Worm (Caenorhabditis elegans) whole organism, L4 larva: ENCODE measurements around the gene ZK287.1.

Experiments used
- F26F4.8 ChIP-seq: fragments of 200-800 bp; sonication (Bioruptor generic); conservative IDR thresholded peaks from 2 replicates; pipeline ENCODE4 v1.3.6; 2022; ENCODE audit warnings: missing genetic modification characterization, missing compliant biosample characterization
- F37D6.2 ChIP-seq: sonication (generic microtip); optimal IDR thresholded peaks from 2 replicates; lab custom pipeline; 2016; ENCODE audit warnings: mild to moderate bottlenecking, missing genetic modification characterization, missing compliant biosample characterization
- T20F7.1 ChIP-seq: fragments of 200-800 bp; sonication (Bioruptor generic); optimal IDR thresholded peaks from 2 replicates; lab custom pipeline; 2018; ENCODE audit warnings: mild to moderate bottlenecking, missing genetic modification characterization, missing compliant biosample characterization
- T26A8.4 ChIP-seq: fragments of 200-800 bp; sonication (Bioruptor generic); IDR thresholded peaks from 2 replicates; pipeline ENCODE4 v1.3.6; 2022; ENCODE audit warnings: missing genetic modification characterization, missing compliant biosample characterization
- Y75B8A.6 ChIP-seq: fragments of 200-800 bp; sonication (Bioruptor generic); IDR thresholded peaks from 2 replicates; pipeline ENCODE4 v1.3.6; 2022; ENCODE audit warnings: missing genetic modification reagents, missing genetic modification characterization, missing compliant biosample characterization
- aly-2 ChIP-seq: sonication (generic microtip); optimal IDR thresholded peaks from 2 replicates; lab custom pipeline; 2018; ENCODE audit warnings: missing biosample characterization, missing genetic modification characterization
- ama-1 ChIP-seq: fragments of 150-350 bp; optimal IDR thresholded peaks from 2 replicates; lab custom pipeline; 2014; ENCODE audit warnings: inconsistent platforms, mixed read lengths
- attf-4 ChIP-seq: sonication (generic microtip); optimal IDR thresholded peaks from 3 replicates; lab custom pipeline; 2017; ENCODE audit warnings: missing biosample characterization, missing genetic modification characterization
- ceh-20 ChIP-seq: fragments of 200-800 bp; sonication (Bioruptor generic); IDR thresholded peaks from 2 replicates; pipeline ENCODE4 v1.3.6; 2022; ENCODE audit warnings: missing genetic modification reagents, missing genetic modification characterization, missing compliant biosample characterization
- ceh-62 ChIP-seq: sonication (generic microtip); optimal IDR thresholded peaks from 2 replicates; lab custom pipeline; 2017; ENCODE audit warnings: missing biosample characterization, missing genetic modification characterization
- ceh-82 ChIP-seq: sonication (generic microtip); optimal IDR thresholded peaks from 2 replicates; lab custom pipeline; 2017; ENCODE audit warnings: missing biosample characterization, missing genetic modification characterization
- daf-12 ChIP-seq: fragments of 150-350 bp; optimal IDR thresholded peaks from 2 replicates; lab custom pipeline; 2014; ENCODE audit warnings: missing biosample characterization, missing genetic modification reagents, missing genetic modification characterization
- daf-16 ChIP-seq, 3 experiments: sonication (generic microtip); optimal IDR thresholded peaks; 2 replicates each; lab custom pipeline; 2016 to 2017; ENCODE audit warnings: missing genetic modification characterization in 3 of 3, missing genetic modification reagents in 3 of 3, mild to moderate bottlenecking in 2 of 3, missing compliant biosample characterization in 2 of 3, missing biosample characterization in 1 of 3, moderate library complexity in 1 of 3
- daf-8 ChIP-seq: fragments of 200-800 bp; sonication (Bioruptor generic); IDR thresholded peaks from 2 replicates; pipeline ENCODE4 v1.3.6; 2022; ENCODE audit warnings: missing genetic modification characterization, missing compliant biosample characterization
- dmd-6 ChIP-seq: fragments of 200-800 bp; sonication (Bioruptor generic); IDR thresholded peaks from 2 replicates; pipeline ENCODE4 v1.3.6; 2022; ENCODE audit warnings: missing genetic modification reagents, missing genetic modification characterization, missing compliant biosample characterization
- dmd-8 ChIP-seq: fragments of 200-800 bp; sonication (Bioruptor generic); IDR thresholded peaks from 2 replicates; pipeline ENCODE4 v1.3.6; 2022; ENCODE audit warnings: missing genetic modification characterization, missing compliant biosample characterization
- dpl-1 ChIP-seq: fragments of 150-350 bp; optimal IDR thresholded peaks from 2 replicates; lab custom pipeline; 2014; ENCODE audit warnings: missing biosample characterization, missing genetic modification reagents, missing genetic modification characterization
- duxl-1 ChIP-seq: sonication (generic microtip); optimal IDR thresholded peaks from 2 replicates; lab custom pipeline; 2016; ENCODE audit warnings: mild to moderate bottlenecking, missing genetic modification characterization, moderate library complexity, missing compliant biosample characterization; ENCODE audit not compliant: poor library complexity
- egl-27 ChIP-seq: sonication (generic microtip); optimal IDR thresholded peaks from 3 replicates; lab custom pipeline; 2017; ENCODE audit warnings: missing biosample characterization, missing genetic modification reagents, missing genetic modification characterization
- egl-43 ChIP-seq: fragments of 200-800 bp; sonication (Bioruptor generic); IDR thresholded peaks from 2 replicates; pipeline ENCODE4 v1.3.6; 2022; ENCODE audit warnings: missing genetic modification reagents, missing genetic modification characterization, missing compliant biosample characterization
- hif-1 ChIP-seq, 2 experiments: sonication (generic microtip); optimal IDR thresholded peaks; 2 replicates each; lab custom pipeline; 2016 to 2017; ENCODE audit warnings: missing compliant biosample characterization in 2 of 2, missing genetic modification characterization in 2 of 2, missing genetic modification reagents in 2 of 2, missing genotype in 2 of 2, mild to moderate bottlenecking in 1 of 2
- hlh-11 ChIP-seq: fragments of 200-800 bp; sonication (Bioruptor generic); optimal IDR thresholded peaks from 2 replicates; lab custom pipeline; 2018; ENCODE audit warnings: mild to moderate bottlenecking, missing genetic modification characterization, missing compliant biosample characterization
- hlh-30 ChIP-seq: sonication (generic microtip); optimal IDR thresholded peaks from 2 replicates; lab custom pipeline; 2017; ENCODE audit warnings: antibody characterized with exemption, mild to moderate bottlenecking, missing genetic modification characterization, missing compliant biosample characterization; ENCODE audit not compliant: insufficient read depth
- lim-7 ChIP-seq: fragments of 200-800 bp; sonication (Bioruptor generic); IDR thresholded peaks from 2 replicates; pipeline ENCODE4 v1.3.6; 2022; ENCODE audit warnings: missing genetic modification characterization, missing compliant biosample characterization
- lin-29 ChIP-seq: fragments of 200-800 bp; sonication (Bioruptor generic); IDR thresholded peaks from 2 replicates; pipeline ENCODE4 v1.3.6; 2022; ENCODE audit warnings: missing genetic modification reagents, missing genetic modification characterization, missing compliant biosample characterization
- lin-39 ChIP-seq: fragments of 150-350 bp; optimal IDR thresholded peaks from 2 replicates; lab custom pipeline; 2014; ENCODE audit warnings: missing biosample characterization, missing genetic modification reagents, missing genetic modification characterization
- madf-5 ChIP-seq, 2 experiments: fragments of 200-800 bp; sonication (Bioruptor generic); IDR thresholded peaks; 2 replicates each; pipeline ENCODE4 v1.3.6; 2022; ENCODE audit warnings: missing compliant biosample characterization in 2 of 2, missing genetic modification characterization in 2 of 2
- madf-9 ChIP-seq: fragments of 200-800 bp; sonication (Bioruptor generic); conservative IDR thresholded peaks from 2 replicates; pipeline ENCODE4 v1.3.6; 2022; ENCODE audit warnings: missing genetic modification reagents, missing genetic modification characterization, missing compliant biosample characterization
- mdl-1 ChIP-seq, 2 experiments: fragments of 150-350 bp in 1 of 2; sonication (generic microtip) in 1 of 2; optimal IDR thresholded peaks; 2 replicates each; lab custom pipeline; 2014 to 2017; ENCODE audit warnings: missing biosample characterization in 2 of 2, missing genetic modification characterization in 2 of 2
- mep-1 ChIP-seq: fragments of 150-350 bp; sonication (generic microtip); optimal IDR thresholded peaks from 3 replicates; lab custom pipeline; 2014; ENCODE audit warnings: missing biosample characterization, missing genetic modification characterization
- nhr-10 ChIP-seq: fragments of 150-350 bp; optimal IDR thresholded peaks from 2 replicates; lab custom pipeline; 2014; ENCODE audit warnings: missing biosample characterization, missing genetic modification characterization
- nhr-11 ChIP-seq: fragments of 150-350 bp; optimal IDR thresholded peaks from 2 replicates; lab custom pipeline; 2014; ENCODE audit warnings: missing biosample characterization, missing genetic modification characterization
- nhr-111 ChIP-seq: fragments of 200-800 bp; sonication (Bioruptor generic); optimal IDR thresholded peaks from 2 replicates; lab custom pipeline; 2018; ENCODE audit warnings: mild to moderate bottlenecking, missing genetic modification characterization, missing compliant biosample characterization
- nhr-237 ChIP-seq: sonication (generic microtip); optimal IDR thresholded peaks from 2 replicates; lab custom pipeline; 2017; ENCODE audit warnings: missing biosample characterization, missing genetic modification characterization
- nhr-28 ChIP-seq: fragments of 150-350 bp; optimal IDR thresholded peaks from 2 replicates; lab custom pipeline; 2014; ENCODE audit warnings: missing biosample characterization, missing genetic modification characterization
- nhr-42 ChIP-seq: fragments of 200-800 bp; sonication (Bioruptor generic); IDR thresholded peaks from 2 replicates; pipeline ENCODE4 v1.3.6; 2022; ENCODE audit warnings: missing genetic modification characterization, missing compliant biosample characterization
- php-3 ChIP-seq: fragments of 200-800 bp; sonication (Bioruptor generic); IDR thresholded peaks from 2 replicates; pipeline ENCODE4 v1.3.6; 2022; ENCODE audit warnings: missing genetic modification reagents, missing genetic modification characterization, missing compliant biosample characterization
- pqm-1 ChIP-seq: sonication (generic microtip); optimal IDR thresholded peaks from 2 replicates; lab custom pipeline; 2017; ENCODE audit warnings: missing biosample characterization, missing genetic modification characterization
- saeg-2 ChIP-seq: fragments of 200-800 bp; sonication (Bioruptor generic); IDR thresholded peaks from 2 replicates; pipeline ENCODE4 v1.3.6; 2022; ENCODE audit warnings: missing genetic modification reagents, missing genetic modification characterization, missing compliant biosample characterization
- sdz-12 ChIP-seq: fragments of 200-800 bp; sonication (Bioruptor generic); optimal IDR thresholded peaks from 2 replicates; lab custom pipeline; 2018; ENCODE audit warnings: mild to moderate bottlenecking, missing genetic modification characterization, missing compliant biosample characterization
- set-16 ChIP-seq: fragments of 200-800 bp; sonication (Bioruptor generic); IDR thresholded peaks from 2 replicates; pipeline ENCODE4 v1.3.6; 2022; ENCODE audit warnings: missing genetic modification reagents, missing genetic modification characterization, missing compliant biosample characterization
- unc-62 ChIP-seq, 3 experiments: fragments of 150-350 bp in 1 of 3; sonication (generic microtip); optimal IDR thresholded peaks in 2 of 3; peaks in 1 of 3; 1 replicate in 1 of 3; 2 replicates in 2 of 3; lab custom pipeline; 2014 to 2017; ENCODE audit warnings: missing biosample characterization in 3 of 3, missing genetic modification characterization in 3 of 3, missing genetic modification reagents in 3 of 3, missing genotype in 1 of 3
- vab-7 ChIP-seq: fragments of 200-800 bp; sonication (Bioruptor generic); IDR thresholded peaks from 2 replicates; pipeline ENCODE4 v1.3.6; 2022; ENCODE audit warnings: missing genetic modification reagents, missing genetic modification characterization, missing compliant biosample characterization
- zip-2 ChIP-seq: fragments of 150-350 bp; optimal IDR thresholded peaks from 2 replicates; lab custom pipeline; 2014; ENCODE audit warnings: missing biosample characterization, missing genetic modification characterization

Gene ZK287.1

DNA sequence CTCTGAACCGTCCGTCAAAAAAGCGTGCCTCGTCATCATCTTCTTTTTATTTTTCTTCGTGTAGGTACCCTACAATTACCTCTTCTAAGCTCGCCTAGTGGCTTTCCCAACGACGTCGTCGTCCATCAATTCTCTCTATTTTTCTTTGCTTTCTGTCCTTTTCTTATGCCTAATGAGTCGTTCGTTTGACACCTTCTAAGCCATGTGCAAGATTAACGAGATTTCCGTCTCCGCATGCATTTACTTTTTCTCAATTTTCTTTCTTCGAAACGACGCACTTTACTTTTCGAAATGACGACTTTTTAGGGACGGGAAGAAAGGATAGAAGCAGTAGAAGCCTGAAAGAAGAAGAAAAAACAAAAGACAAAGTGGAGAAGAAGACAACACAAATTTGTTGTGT, at the start of gene ZK287.1:
Gene ZK287.1 (plus strand): TSS at position 301 of the 400 bp plus-strand sequence.
- TF ChIP-seq daf-8 (GFP tag; lab: Robert Waterston, UW) = no peak
- TF ChIP-seq dmd-6 = no peak
- TF ChIP-seq madf-9 = no peak
- TF ChIP-seq pqm-1 = no peak
- TF ChIP-seq unc-62 (GFP tag; optimal IDR thresholded peaks at IDR 0.05 in 1 of 2; lab: Kevin White, UChicago) = peak in 1 of 2 experiments; percentile 6
- TF ChIP-seq unc-62 (tag; optimal IDR thresholded peaks at IDR 0.05; lab: Kevin White, UChicago) = no peak
- TF ChIP-seq hlh-11 (tag; lab: Kevin White, UChicago) = no peak

DNA sequence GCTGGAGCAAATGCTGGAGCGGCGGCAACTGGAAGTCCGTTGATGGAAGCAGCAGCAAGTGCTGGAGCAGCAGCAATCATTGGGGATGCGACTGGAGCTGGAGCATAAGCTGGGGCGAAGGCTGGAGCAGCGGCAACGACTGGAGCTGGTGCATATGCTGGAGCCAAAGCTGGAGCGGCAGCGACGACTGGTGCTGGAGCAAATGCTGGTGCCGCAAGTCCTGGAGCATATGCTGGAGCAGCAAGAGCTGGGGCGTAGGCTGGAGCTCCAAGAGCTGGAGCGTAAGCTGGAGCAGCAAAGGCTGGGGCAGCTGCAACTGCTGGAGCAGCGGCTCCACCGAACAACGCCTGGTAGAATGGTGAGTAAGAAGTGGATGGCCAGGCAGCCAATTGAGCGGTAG, 48.1 kb upstream of the ZK287.1 start:
- TF ChIP-seq egl-43 (peak; percentile 74), vab-7 (GFP tag; lab: Robert Waterston, UW) (0 out of 2 replicates have a peak, but pooled peaks have one; percentile 17), set-16 (peak; percentile 96), duxl-1 (tag; lab: Kevin White, UChicago) (no peak), mep-1 (tag; lab: Kevin White, UChicago) (no peak)

DNA sequence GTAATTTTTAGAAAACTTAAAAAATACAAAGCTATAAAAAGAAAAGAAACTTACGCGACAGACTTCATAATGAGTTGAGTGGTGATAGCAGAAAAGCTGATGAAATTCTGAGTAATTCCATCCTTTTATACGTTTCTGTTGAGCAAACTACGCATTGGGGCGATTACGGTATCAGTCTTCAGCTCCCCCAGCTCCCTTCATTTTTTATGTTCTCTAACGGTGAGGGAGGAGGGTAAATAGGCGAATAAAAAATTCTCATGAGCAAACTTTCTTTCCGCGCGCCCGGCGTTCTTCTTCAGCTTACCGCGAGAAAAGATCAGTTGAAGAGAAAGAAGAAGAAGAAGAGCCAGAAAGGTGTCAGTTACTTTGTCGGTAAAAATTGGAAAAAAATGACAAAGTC, 47.6 kb upstream of the ZK287.1 start, which contains the start of gene idpc-7:
Gene idpc-7 (minus strand): TSS at position 101 of the 400 bp plus-strand sequence.
- no peak for TF ChIP-seq madf-5 (GFP tag; IDR thresholded peaks at IDR 0.05; lab: Robert Waterston, UW)
- TF ChIP-seq nhr-28 = no peak
- no peak for TF ChIP-seq saeg-2
- no peak for TF ChIP-seq daf-12 (tag; lab: Kevin White, UChicago)
- TF ChIP-seq pqm-1 = no peak
- no peak for TF ChIP-seq nhr-42
- TF ChIP-seq zip-2 (tag; lab: Kevin White, UChicago) = no peak
- TF ChIP-seq T20F7.1 (GFP tag; lab: Kevin White, UChicago) = no peak
- no peak for TF ChIP-seq mdl-1 (tag; optimal IDR thresholded peaks at IDR 0.05; lab: Kevin White, UChicago)
- no peak for TF ChIP-seq nhr-111
- no peak for TF ChIP-seq T26A8.4 (GFP tag; lab: Robert Waterston, UW)
- no peak for TF ChIP-seq lim-7
- TF ChIP-seq, all 104 proteins: peak for 0

DNA sequence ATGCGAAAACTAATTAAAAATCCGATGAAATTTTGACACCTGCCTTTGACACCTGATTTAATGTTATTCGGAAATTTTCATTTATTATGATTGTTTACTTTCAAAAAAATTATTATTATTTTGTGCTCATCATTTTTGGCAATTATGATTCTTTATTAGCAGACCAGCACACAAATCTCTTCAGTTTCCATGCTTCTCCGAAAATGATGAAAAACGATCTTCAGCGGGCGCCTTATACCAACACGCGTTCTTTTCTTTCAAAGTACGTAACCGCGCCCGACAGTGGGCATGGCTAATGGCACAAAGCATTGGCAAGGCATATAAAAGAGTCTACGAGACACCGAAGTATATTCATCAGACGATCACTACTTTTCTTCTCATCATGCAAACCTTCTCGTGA, 46.6 kb upstream of the ZK287.1 start, which contains the start of gene idpc-6:
Gene idpc-6 (plus strand): TSS at position 301 of the 400 bp plus-strand sequence.
- TF ChIP-seq dmd-6 (no peak), lim-7 (no peak), attf-4 (no peak), ama-1 (lab: Kevin White, UChicago) (no peak), hif-1 (tag; optimal IDR thresholded peaks at IDR 0.05; lab: Kevin White, UChicago) (no peak), sdz-12 (GFP tag; lab: Kevin White, UChicago) (no peak), madf-5 (GFP tag; IDR thresholded peaks at IDR 0.05; lab: Robert Waterston, UW) (no peak), F26F4.8 (no peak), aly-2 (tag; lab: Kevin White, UChicago) (no peak), nhr-11 (tag; lab: Kevin White, UChicago) (no peak), hlh-30 (tag; lab: Kevin White, UChicago) (no peak), ceh-82 (no peak), daf-16 (GFP tag; optimal IDR thresholded peaks at IDR 0.05; lab: Kevin White, UChicago) (no peak), daf-16 (tag; optimal IDR thresholded peaks at IDR 0.05; lab: Kevin White, UChicago) (no peak), saeg-2 (no peak)

DNA sequence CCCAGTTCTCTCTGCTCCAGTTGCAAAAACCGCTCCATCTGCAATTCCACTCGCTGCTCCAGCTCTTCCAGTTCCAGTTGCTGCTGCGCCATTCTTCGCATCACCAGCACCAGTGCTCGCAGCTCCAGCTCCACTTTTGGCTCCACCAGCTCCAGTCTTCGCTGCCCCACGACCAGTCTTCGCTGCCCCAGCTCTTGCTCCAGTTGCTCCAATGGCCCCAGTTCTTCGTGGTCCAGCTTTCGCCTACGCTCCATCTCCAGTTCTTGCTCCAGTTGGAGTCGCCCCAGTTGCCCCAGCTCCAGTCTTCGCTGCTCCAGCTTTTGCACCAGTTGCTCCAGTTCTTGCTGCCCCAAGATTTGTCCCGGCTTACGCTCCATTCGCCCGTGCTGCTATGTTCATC, 46.1 kb upstream of the ZK287.1 start:
- TF ChIP-seq dmd-8 (no peak), F37D6.2 (tag; lab: Kevin White, UChicago) (no peak), ceh-62 (tag; lab: Kevin White, UChicago) (no peak), egl-43 (peak; percentile 52; the same call in 1 of the 2 replicates), ceh-20 (GFP tag; lab: Robert Waterston, UW) (no peak), dpl-1 (GFP tag; lab: Kevin White, UChicago) (no peak), daf-16 (GFP tag; optimal IDR thresholded peaks at IDR 0.05; lab: Kevin White, UChicago) (no peak), daf-16 (tag; optimal IDR thresholded peaks at IDR 0.05; lab: Kevin White, UChicago) (no peak), php-3 (GFP tag; lab: Robert Waterston, UW) (0 out of 2 replicates have a peak, but pooled peaks have one; percentile 19), daf-12 (tag; lab: Kevin White, UChicago) (no peak), Y75B8A.6 (no peak), lin-39 (no peak), egl-27 (tag; lab: Kevin White, UChicago) (no peak), nhr-237 (no peak), hlh-30 (tag; lab: Kevin White, UChicago) (no peak), nhr-28 (no peak), lin-29 (GFP tag; lab: Robert Waterston, UW) (no peak), set-16 (peak; percentile 95), nhr-10 (no peak), saeg-2 (0 out of 2 replicates have a peak, but pooled peaks have one; percentile 39)
